Fruit fly (Drosophila melanogaster) whole organism, wandering third instar larva: ENCODE data around the gene Fas3.

ENCODE experiments used
- Abd-B ChIP-seq: fragments of >200 bp; optimal IDR thresholded peaks from 2 replicates; lab custom pipeline; 2017; ENCODE audit warnings: missing biosample characterization, missing genetic modification characterization
- CG9705 ChIP-seq: fragments of 200-800 bp; sonication (Bioruptor generic); optimal IDR thresholded peaks from 2 replicates; lab custom pipeline; 2018; ENCODE audit warnings: missing biosample characterization, mild to moderate bottlenecking, missing genetic modification characterization
- Dfd ChIP-seq: fragments of >200 bp; optimal IDR thresholded peaks from 2 replicates; lab custom pipeline; 2017; ENCODE audit warnings: missing biosample characterization, missing genetic modification characterization
- Dif ChIP-seq: fragments of 200-275, 200-300 bp; sonication (Bioruptor generic); optimal IDR thresholded peaks from 2 replicates; lab custom pipeline; 2018; ENCODE audit warnings: missing biosample characterization, missing genetic modification characterization; ENCODE audit not compliant: partially characterized antibody
- GATAd ChIP-seq: sonication (Bioruptor generic); optimal IDR thresholded peaks from 2 replicates; lab custom pipeline; 2016; ENCODE audit warnings: missing biosample characterization, missing genetic modification characterization
- HLH106 ChIP-seq: fragments of 200-800 bp; optimal IDR thresholded peaks from 3 replicates; lab custom pipeline; 2019; ENCODE audit warnings: missing biosample characterization, mild to moderate bottlenecking, missing genetic modification characterization, moderate library complexity
- Hnf4 ChIP-seq: fragments of 200-800 bp; sonication (Bioruptor generic); optimal IDR thresholded peaks from 2 replicates; lab custom pipeline; 2016; ENCODE audit warnings: missing biosample characterization, mild to moderate bottlenecking, missing genetic modification characterization
- Hr83 ChIP-seq: fragments of 200-300 bp; sonication (Bioruptor generic); optimal IDR thresholded peaks from 2 replicates; lab custom pipeline; 2016; ENCODE audit warnings: missing biosample characterization, mild to moderate bottlenecking, missing genetic modification characterization, moderate library complexity; ENCODE audit not compliant: poor library complexity, severe bottlenecking
- Jra ChIP-seq: sonication (Bioruptor generic); optimal IDR thresholded peaks from 2 replicates; lab custom pipeline; 2016; ENCODE audit warnings: missing biosample characterization, missing genetic modification characterization
- Mio ChIP-seq: sonication (Bioruptor generic); optimal IDR thresholded peaks from 2 replicates; lab custom pipeline; 2016; ENCODE audit warnings: missing biosample characterization, missing genetic modification characterization
- Myc ChIP-seq: fragments of >200 bp; optimal IDR thresholded peaks from 2 replicates; lab custom pipeline; 2017
- N ChIP-seq: fragments of >200 bp; optimal IDR thresholded peaks from 2 replicates; lab custom pipeline; 2018; ENCODE audit warnings: missing biosample characterization, missing external identifiers, missing genetic modification characterization
- OdsH ChIP-seq: fragments of 200-800 bp; sonication (Bioruptor generic); optimal IDR thresholded peaks from 2 replicates; lab custom pipeline; 2016; ENCODE audit warnings: missing biosample characterization, mild to moderate bottlenecking, missing genetic modification characterization
- Rel ChIP-seq, 2 experiments: fragments of 200-800 bp; sonication (Bioruptor generic) in 1 of 2; optimal IDR thresholded peaks; 2 replicates in 1 of 2; 3 replicates in 1 of 2; lab custom pipeline; 2016 to 2019; ENCODE audit warnings: mild to moderate bottlenecking in 2 of 2, missing biosample characterization in 2 of 2, missing genetic modification characterization in 2 of 2, moderate library complexity in 1 of 2
- Sp1 ChIP-seq: fragments of 200-800 bp; sonication (Bioruptor generic); optimal IDR thresholded peaks from 3 replicates; lab custom pipeline; 2019; ENCODE audit warnings: missing biosample characterization, mild to moderate bottlenecking, missing genetic modification characterization, moderate library complexity
- Vsx2 ChIP-seq: fragments of 200-300, 225-300 bp; sonication (Bioruptor generic); optimal IDR thresholded peaks from 2 replicates; lab custom pipeline; 2018; ENCODE audit warnings: missing biosample characterization, missing genetic modification characterization; ENCODE audit not compliant: partially characterized antibody
- br ChIP-seq: fragments of 200-800 bp; sonication (Bioruptor generic); optimal IDR thresholded peaks from 2 replicates; lab custom pipeline; 2016; ENCODE audit warnings: missing biosample characterization, missing genetic modification characterization
- brk ChIP-seq: fragments of 200-800 bp; sonication (Bioruptor generic); optimal IDR thresholded peaks from 2 replicates; lab custom pipeline; 2016; ENCODE audit warnings: missing biosample characterization, mild to moderate bottlenecking, missing genetic modification characterization
- dl ChIP-seq, 2 experiments: fragments of 175-275, 200-275 bp in 1 of 2; fragments of 200-275 bp in 1 of 2; sonication (Bioruptor generic); optimal IDR thresholded peaks; lab custom pipeline; 2018; ENCODE audit warnings: mild to moderate bottlenecking in 2 of 2, missing biosample characterization in 2 of 2, missing genetic modification characterization in 2 of 2, moderate library complexity in 2 of 2; ENCODE audit not compliant: partially characterized antibody in 2 of 2, insufficient read depth in 1 of 2
- dmrt93B ChIP-seq: fragments of 200-800 bp; sonication (Bioruptor generic); optimal IDR thresholded peaks from 2 replicates; lab custom pipeline; 2018; ENCODE audit warnings: missing biosample characterization, mild to moderate bottlenecking, missing genetic modification characterization
- dsf ChIP-seq: sonication (Bioruptor generic); optimal IDR thresholded peaks from 2 replicates; lab custom pipeline; 2016; ENCODE audit warnings: missing biosample characterization, missing genetic modification characterization, borderline replicate concordance
- ey ChIP-seq: fragments of 200-800 bp; sonication (Bioruptor generic); optimal IDR thresholded peaks from 2 replicates; lab custom pipeline; 2016; ENCODE audit warnings: missing biosample characterization, missing genetic modification characterization
- foxo ChIP-seq, 2 experiments: fragments of 200-800 bp; sonication (Bioruptor generic); optimal IDR thresholded peaks; 2 replicates in 1 of 2; 3 replicates in 1 of 2; lab custom pipeline; 2016 to 2017; ENCODE audit warnings: missing biosample characterization in 2 of 2, missing genetic modification characterization in 2 of 2
- fru ChIP-seq: fragments of 200-800 bp; sonication (Bioruptor generic); optimal IDR thresholded peaks from 3 replicates; lab custom pipeline; 2016; ENCODE audit warnings: missing biosample characterization, mild to moderate bottlenecking, missing genetic modification characterization
- h ChIP-seq: fragments of 200-800 bp; sonication (Bioruptor generic); optimal IDR thresholded peaks from 3 replicates; lab custom pipeline; 2016; ENCODE audit warnings: missing biosample characterization, mild to moderate bottlenecking, missing genetic modification characterization
- jim ChIP-seq: fragments of 175-275, 200-325 bp; sonication (Bioruptor generic); optimal IDR thresholded peaks from 2 replicates; lab custom pipeline; 2016; ENCODE audit warnings: missing biosample characterization, mild to moderate bottlenecking, missing genetic modification characterization
- lola ChIP-seq: fragments of >200 bp; optimal IDR thresholded peaks from 2 replicates; lab custom pipeline; 2017; ENCODE audit warnings: missing biosample characterization, missing genetic modification characterization
- pan ChIP-seq: fragments of >200 bp; optimal IDR thresholded peaks from 2 replicates; lab custom pipeline; 2017
- psq ChIP-seq: fragments of 200-800 bp; sonication (Bioruptor generic); optimal IDR thresholded peaks from 3 replicates; lab custom pipeline; 2017; ENCODE audit warnings: missing biosample characterization, mild to moderate bottlenecking, missing genetic modification characterization, moderate library complexity
- rgr ChIP-seq: fragments of 200-800 bp; sonication (Bioruptor generic); optimal IDR thresholded peaks from 3 replicates; lab custom pipeline; 2016; ENCODE audit warnings: missing biosample characterization, mild to moderate bottlenecking, missing genetic modification characterization
- sage ChIP-seq: fragments of 200-800 bp; sonication (Bioruptor generic); optimal IDR thresholded peaks from 2 replicates; lab custom pipeline; 2016; ENCODE audit warnings: missing biosample characterization, mild to moderate bottlenecking, missing genetic modification characterization
- sv ChIP-seq: fragments of 200-800 bp; sonication (Bioruptor generic); optimal IDR thresholded peaks from 3 replicates; lab custom pipeline; 2016; ENCODE audit warnings: missing biosample characterization, missing genetic modification characterization
- tai ChIP-seq: sonication (Bioruptor generic); optimal IDR thresholded peaks from 2 replicates; lab custom pipeline; 2016; ENCODE audit warnings: missing biosample characterization, missing genetic modification characterization
- usp ChIP-seq: fragments of >200 bp; optimal IDR thresholded peaks from 2 replicates; lab custom pipeline; 2017; ENCODE audit warnings: missing biosample characterization, missing genetic modification characterization
- woc ChIP-seq: sonication (Bioruptor generic); optimal IDR thresholded peaks from 2 replicates; lab custom pipeline; 2016; ENCODE audit warnings: missing biosample characterization, mild to moderate bottlenecking, missing genetic modification characterization

Fas3 gene

DNA sequence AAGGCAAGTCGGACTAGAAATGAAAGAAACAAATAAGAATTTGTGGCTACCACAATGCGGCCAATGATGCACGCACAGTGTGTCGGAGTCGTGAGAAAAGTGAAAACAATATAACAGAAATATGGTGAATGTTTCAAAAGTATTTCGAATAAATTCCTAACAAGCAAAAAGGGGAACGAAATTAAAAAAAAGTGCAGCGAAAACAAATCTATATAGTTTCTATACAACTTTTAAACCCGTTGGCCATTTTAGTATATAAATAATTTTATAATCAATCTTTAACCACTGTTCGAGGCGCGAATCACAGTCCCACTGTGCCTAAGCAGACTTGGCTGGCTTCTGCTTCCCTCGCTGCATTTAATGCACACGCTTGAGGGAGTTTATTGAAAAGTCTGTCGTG is 25.3 kb downstream of the Fas3 start (continued):
- TF ChIP-seq Hnf4 (GFP tag; lab: Kevin White, UChicago) (no peak), woc (GFP tag; lab: Kevin White, UChicago) (no peak), Jra (GFP tag; lab: Kevin White, UChicago) (no peak), Dif (no peak), usp (GFP tag; lab: Kevin White, UChicago) (no peak), dmrt93B (GFP tag; lab: Kevin White, UChicago) (no peak)

DNA sequence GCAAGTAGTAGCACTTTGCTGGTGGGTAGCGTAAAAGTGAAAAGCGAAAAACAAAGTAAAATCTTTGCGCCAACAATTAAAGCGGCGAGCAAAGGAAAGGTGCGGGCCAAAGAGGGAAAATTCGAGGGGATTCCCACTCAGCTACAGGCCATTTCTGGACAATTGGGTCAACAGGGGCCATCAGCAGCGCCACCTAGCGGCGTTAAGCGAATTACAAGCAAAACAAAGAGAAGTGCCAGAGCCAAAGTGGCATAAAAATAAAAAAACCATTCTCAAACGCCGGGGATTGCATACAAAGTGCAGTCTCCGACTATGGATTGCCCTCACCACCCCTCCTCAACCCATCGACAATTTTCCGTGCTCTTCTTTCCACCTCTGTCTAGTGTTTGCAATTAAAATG is 28.0 kb downstream of the Fas3 start:
- TF ChIP-seq pan (lab: Kevin White, UChicago) (no peak), h (GFP tag; lab: Kevin White, UChicago) (no peak), Rel (GFP tag; optimal IDR thresholded peaks at IDR 0.05; lab: Kevin White, UChicago) (no peak), Rel (tag; optimal IDR thresholded peaks at IDR 0.05; lab: Kevin White, UChicago) (no peak), Jra (GFP tag; lab: Kevin White, UChicago) (no peak), Hnf4 (GFP tag; lab: Kevin White, UChicago) (no peak), CG9705 (GFP tag; lab: Kevin White, UChicago) (no peak), jim (no peak), Mio (GFP tag; lab: Kevin White, UChicago) (no peak), br (GFP tag; lab: Kevin White, UChicago) (no peak), sv (GFP tag; lab: Kevin White, UChicago) (no peak), N (GFP tag; lab: Kevin White, UChicago) (no peak), usp (GFP tag; lab: Kevin White, UChicago) (no peak), dl (GFP tag; optimal IDR thresholded peaks at IDR 0.05; lab: Kevin White, UChicago; ENCODE audit: insufficient read depth in 1 of 2, partially characterized antibody in 2 of 2) (no peak), Vsx2 (GFP tag; lab: Kevin White, UChicago) (no peak), GATAd (GFP tag; lab: Kevin White, UChicago) (no peak), Sp1 (GFP tag; lab: Kevin White, UChicago) (no peak), ey (GFP tag; lab: Kevin White, UChicago) (no peak), brk (GFP tag; lab: Kevin White, UChicago) (no peak)

dm6 chr2L:18348626-18349025 is 28.7 kb downstream of the Fas3 start:
- TF ChIP-seq foxo (GFP tag; optimal IDR thresholded peaks at IDR 0.05; lab: Kevin White, UChicago) (no peak), Hr83 (no peak), dsf (GFP tag; lab: Kevin White, UChicago) (no peak), sage (GFP tag; lab: Kevin White, UChicago) (no peak), Abd-B (GFP tag; lab: Kevin White, UChicago) (no peak), ey (GFP tag; lab: Kevin White, UChicago) (no peak), N (GFP tag; lab: Kevin White, UChicago) (no peak), Vsx2 (GFP tag; lab: Kevin White, UChicago) (no peak), dl (GFP tag; optimal IDR thresholded peaks at IDR 0.05; lab: Kevin White, UChicago; ENCODE audit: insufficient read depth in 1 of 2, partially characterized antibody in 2 of 2) (no peak), Sp1 (GFP tag; lab: Kevin White, UChicago) (no peak), tai (GFP tag; lab: Kevin White, UChicago) (no peak), Mio (GFP tag; lab: Kevin White, UChicago) (no peak), jim (no peak), Dif (no peak), Myc (lab: Kevin White, UChicago) (no peak), lola (GFP tag; lab: Kevin White, UChicago) (no peak), woc (GFP tag; lab: Kevin White, UChicago) (no peak), fru (GFP tag; lab: Kevin White, UChicago) (no peak), GATAd (GFP tag; lab: Kevin White, UChicago) (no peak)
- TF ChIP-seq, all 38 proteins: peak for 0

- TF ChIP-seq foxo (GFP tag; optimal IDR thresholded peaks at IDR 0.05; lab: Kevin White, UChicago) (peak in 1 of 2 experiments; percentile 44), CG9705 (GFP tag; lab: Kevin White, UChicago) (no peak), Dfd (GFP tag; lab: Kevin White, UChicago) (no peak), OdsH (GFP tag; lab: Kevin White, UChicago) (peak; percentile 40), HLH106 (tag; lab: Kevin White, UChicago) (peak; percentile 41), Rel (GFP tag; optimal IDR thresholded peaks at IDR 0.05; lab: Kevin White, UChicago) (no peak), Rel (tag; optimal IDR thresholded peaks at IDR 0.05; lab: Kevin White, UChicago) (no peak), fru (GFP tag; lab: Kevin White, UChicago) (peak; percentile 52), dsf (GFP tag; lab: Kevin White, UChicago) (no peak), h (GFP tag; lab: Kevin White, UChicago) (peak; percentile 59), psq (GFP tag; lab: Kevin White, UChicago) (peak; percentile 50), br (GFP tag; lab: Kevin White, UChicago) (peak; percentile 15), rgr (peak; percentile 49), Sp1 (GFP tag; lab: Kevin White, UChicago) (peak; percentile 48), woc (GFP tag; lab: Kevin White, UChicago) (peak; percentile 41), ey (GFP tag; lab: Kevin White, UChicago) (peak; percentile 41), dmrt93B (GFP tag; lab: Kevin White, UChicago) (peak; percentile 35)
Measured at dm6 chr2L:18352808-18353207, 32.9 kb downstream of the Fas3 start.
